Worm (Caenorhabditis elegans): ENCODE measurements around the gene bath-26.

DNA sequence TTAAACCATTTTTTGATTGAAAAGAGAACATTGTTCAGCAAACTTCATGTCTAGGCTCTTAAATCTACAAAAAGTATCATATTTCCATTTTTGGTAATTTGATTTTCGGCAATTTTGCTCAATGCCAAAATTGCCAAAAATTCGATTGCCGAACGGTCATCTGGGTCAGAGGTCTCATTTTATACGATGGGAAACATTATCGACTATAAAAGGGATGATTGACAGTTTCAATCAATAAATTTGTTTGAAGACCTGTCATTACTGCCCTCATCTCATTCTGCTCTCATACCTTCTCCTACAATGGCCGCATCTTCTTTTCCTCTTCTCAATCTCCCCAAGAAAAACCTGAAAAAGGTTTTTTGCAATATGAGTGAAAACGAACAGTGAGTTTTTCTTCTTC, 38.7 kb downstream of the bath-26 start, which contains the start of gene K05F6.14:
- no peak for TF ChIP-seq unc-86 (tag; optimal IDR thresholded peaks at IDR 0.05)
- TF ChIP-seq nhr-47 (tag; optimal IDR thresholded peaks at IDR 0.05) = no peak
- TF ChIP-seq pag-3 (tag; optimal IDR thresholded peaks at IDR 0.05; ENCODE audit: borderline replicate concordance, insufficient read depth) = no peak
- TF ChIP-seq nhr-11 (tag; optimal IDR thresholded peaks at IDR 0.05) = no peak
- TF ChIP-seq lin-35 (GFP tag; optimal IDR thresholded peaks at IDR 0.05) = no peak
- no peak for TF ChIP-seq blmp-1 (tag; optimal IDR thresholded peaks at IDR 0.05)
- no peak for TF ChIP-seq fkh-10 (GFP tag; optimal IDR thresholded peaks at IDR 0.05)
- no peak for TF ChIP-seq unc-130 (tag; optimal IDR thresholded peaks at IDR 0.05)
- TF ChIP-seq ama-1 (optimal IDR thresholded peaks at IDR 0.05) = no peak
- no peak for TF ChIP-seq ceh-82 (tag; optimal IDR thresholded peaks at IDR 0.05)
- no peak for TF ChIP-seq lsy-2 (tag; optimal IDR thresholded peaks at IDR 0.05)
- no peak for TF ChIP-seq nhr-12 (tag; optimal IDR thresholded peaks at IDR 0.05)
- no peak for TF ChIP-seq mep-1 (tag; optimal IDR thresholded peaks at IDR 0.05)
- TF ChIP-seq sox-4 (tag; optimal IDR thresholded peaks at IDR 0.05) = no peak
